Fruit fly (Drosophila melanogaster) whole organism, wandering third instar larva: ENCODE results near the gene lectin-21Ca.

ENCODE experiments used
- CG32264 ChIP-seq: fragments of 200-800 bp; sonication (Bioruptor generic); optimal IDR thresholded peaks from 2 replicates; lab custom pipeline; 2016; ENCODE audit warnings: missing biosample characterization, missing genetic modification characterization
- Dfd ChIP-seq: fragments of >200 bp; optimal IDR thresholded peaks from 2 replicates; lab custom pipeline; 2017; ENCODE audit warnings: missing biosample characterization, missing genetic modification characterization
- HLH106 ChIP-seq: fragments of 200-800 bp; optimal IDR thresholded peaks from 3 replicates; lab custom pipeline; 2019; ENCODE audit warnings: missing biosample characterization, mild to moderate bottlenecking, missing genetic modification characterization, moderate library complexity
- Mio ChIP-seq: sonication (Bioruptor generic); optimal IDR thresholded peaks from 2 replicates; lab custom pipeline; 2016; ENCODE audit warnings: missing biosample characterization, missing genetic modification characterization
- Rel ChIP-seq, 2 experiments: fragments of 200-800 bp; sonication (Bioruptor generic) in 1 of 2; optimal IDR thresholded peaks; 2 replicates in 1 of 2; 3 replicates in 1 of 2; lab custom pipeline; 2016 to 2019; ENCODE audit warnings: mild to moderate bottlenecking in 2 of 2, missing biosample characterization in 2 of 2, missing genetic modification characterization in 2 of 2, moderate library complexity in 1 of 2
- Sp1 ChIP-seq: fragments of 200-800 bp; sonication (Bioruptor generic); optimal IDR thresholded peaks from 3 replicates; lab custom pipeline; 2019; ENCODE audit warnings: missing biosample characterization, mild to moderate bottlenecking, missing genetic modification characterization, moderate library complexity
- br ChIP-seq: fragments of 200-800 bp; sonication (Bioruptor generic); optimal IDR thresholded peaks from 2 replicates; lab custom pipeline; 2016; ENCODE audit warnings: missing biosample characterization, missing genetic modification characterization
- ey ChIP-seq: fragments of 200-800 bp; sonication (Bioruptor generic); optimal IDR thresholded peaks from 2 replicates; lab custom pipeline; 2016; ENCODE audit warnings: missing biosample characterization, missing genetic modification characterization
- fru ChIP-seq: fragments of 200-800 bp; sonication (Bioruptor generic); optimal IDR thresholded peaks from 3 replicates; lab custom pipeline; 2016; ENCODE audit warnings: missing biosample characterization, mild to moderate bottlenecking, missing genetic modification characterization
- pan ChIP-seq: fragments of >200 bp; optimal IDR thresholded peaks from 2 replicates; lab custom pipeline; 2017
- usp ChIP-seq: fragments of >200 bp; optimal IDR thresholded peaks from 2 replicates; lab custom pipeline; 2017; ENCODE audit warnings: missing biosample characterization, missing genetic modification characterization

- TF ChIP-seq pan (lab: Kevin White, UChicago) (no peak), fru (GFP tag; lab: Kevin White, UChicago) (no peak), br (no peak), Rel (GFP tag; optimal IDR thresholded peaks at IDR 0.05; lab: Kevin White, UChicago) (no peak), Rel (tag; optimal IDR thresholded peaks at IDR 0.05; lab: Kevin White, UChicago) (no peak), usp (no peak), HLH106 (tag; lab: Kevin White, UChicago) (peak; percentile 4), ey (GFP tag; lab: Kevin White, UChicago) (no peak), Mio (GFP tag; lab: Kevin White, UChicago) (no peak), CG32264 (GFP tag; lab: Kevin White, UChicago) (no peak), Sp1 (peak; percentile 7), Dfd (GFP tag; lab: Kevin White, UChicago) (no peak)
Measured at dm6 chr2L:612778-613177, 11.6 kb upstream of the lectin-21Ca start.
